Worm (Caenorhabditis elegans) whole organism, L1 larva: ENCODE results near the gene atgl-1.
A peak's percentile ranks its signal among the peaks of the same experiment; 100 is the strongest.

Experiments
- C04F5.9 ChIP-seq: sonication (generic microtip); optimal IDR thresholded peaks from 2 replicates; lab custom pipeline; 2016; ENCODE audit warnings: missing genetic modification characterization, missing compliant biosample characterization
- F16B12.6 ChIP-seq: fragments of 150-350 bp; optimal IDR thresholded peaks from 2 replicates; lab custom pipeline; 2014; ENCODE audit warnings: missing biosample characterization, missing genetic modification characterization
- blmp-1 ChIP-seq: fragments of 150-350 bp; optimal IDR thresholded peaks from 2 replicates; lab custom pipeline; 2014; ENCODE audit warnings: missing biosample characterization, missing genetic modification characterization
- ceh-63 ChIP-seq: fragments of 200-800 bp; sonication (Bioruptor generic); optimal IDR thresholded peaks from 2 replicates; lab custom pipeline; 2018; ENCODE audit warnings: mild to moderate bottlenecking, missing genetic modification characterization, missing compliant biosample characterization
- ceh-82 ChIP-seq, 3 experiments: fragments of 150-350 bp in 1 of 3; sonication (generic microtip) in 2 of 3; optimal IDR thresholded peaks; 2 replicates each; lab custom pipeline; 2014 to 2017; ENCODE audit warnings: missing biosample characterization in 3 of 3, missing genetic modification characterization in 3 of 3
- dpl-1 ChIP-seq, 3 experiments: fragments of 150-350 bp in 2 of 3; sonication (generic microtip) in 1 of 3; optimal IDR thresholded peaks; 2 replicates each; lab custom pipeline; 2014 to 2017; ENCODE audit warnings: missing biosample characterization in 3 of 3, missing genetic modification characterization in 3 of 3, missing genetic modification reagents in 3 of 3
- dsc-1 ChIP-seq: sonication (generic microtip); optimal IDR thresholded peaks from 2 replicates; lab custom pipeline; 2016; ENCODE audit warnings: mild to moderate bottlenecking, missing genetic modification characterization, missing compliant biosample characterization
- efl-1 ChIP-seq, 4 experiments: fragments of 150-350 bp; optimal IDR thresholded peaks in 3 of 4; peaks in 1 of 4; 1 replicate in 1 of 4; 2 replicates in 3 of 4; lab custom pipeline; 2014; ENCODE audit warnings: missing biosample characterization in 2 of 4, missing genetic modification characterization in 2 of 4, missing genetic modification reagents in 2 of 4
- efl-3 ChIP-seq: fragments of 200-800 bp; sonication (Bioruptor generic); optimal IDR thresholded peaks from 2 replicates; lab custom pipeline; 2018; ENCODE audit warnings: mild to moderate bottlenecking, missing genetic modification characterization, missing compliant biosample characterization
- elt-2 ChIP-seq: sonication (generic microtip); optimal IDR thresholded peaks from 2 replicates; lab custom pipeline; 2016; ENCODE audit warnings: missing genetic modification characterization, mild to moderate bottlenecking, inconsistent platforms, missing compliant biosample characterization, missing genetic modification reagents
- elt-3 ChIP-seq, 6 experiments: fragments of 150-350 bp in 1 of 6; sonication (generic microtip); optimal IDR thresholded peaks; 2 replicates each; lab custom pipeline; 2017 to 2018; ENCODE audit warnings: missing biosample characterization in 6 of 6, missing genetic modification characterization in 6 of 6, inconsistent platforms in 1 of 6
- fkh-10 ChIP-seq: sonication (generic microtip); optimal IDR thresholded peaks from 2 replicates; lab custom pipeline; 2017; ENCODE audit warnings: missing biosample characterization, missing genetic modification reagents, missing genetic modification characterization
- fkh-4 ChIP-seq: sonication (generic microtip); optimal IDR thresholded peaks from 2 replicates; lab custom pipeline; 2016; ENCODE audit warnings: missing compliant biosample characterization, missing genetic modification characterization, borderline replicate concordance
- grh-1 ChIP-seq: fragments of 200-800 bp; sonication (Bioruptor generic); IDR thresholded peaks from 2 replicates; pipeline ENCODE4 v1.3.6; 2022; ENCODE audit warnings: missing genetic modification reagents, missing genetic modification characterization, missing compliant biosample characterization
- hlh-4 ChIP-seq: sonication (generic microtip); optimal IDR thresholded peaks from 2 replicates; lab custom pipeline; 2016; ENCODE audit warnings: mild to moderate bottlenecking, missing genetic modification characterization, missing compliant biosample characterization
- hpl-2 ChIP-seq: fragments of 150-350 bp; optimal IDR thresholded peaks from 2 replicates; lab custom pipeline; 2014; ENCODE audit warnings: missing biosample characterization, missing genetic modification reagents, missing genetic modification characterization
- irx-1 ChIP-seq: sonication (generic microtip); optimal IDR thresholded peaks from 2 replicates; lab custom pipeline; 2016; ENCODE audit warnings: missing genetic modification characterization, missing compliant biosample characterization
- jun-1 ChIP-seq: fragments of 150-350 bp; optimal IDR thresholded peaks from 2 replicates; lab custom pipeline; 2014; ENCODE audit warnings: missing biosample characterization, missing genetic modification reagents, missing genetic modification characterization
- lin-13 ChIP-seq: fragments of 150-350 bp; optimal IDR thresholded peaks from 2 replicates; lab custom pipeline; 2014; ENCODE audit warnings: missing biosample characterization, missing genetic modification reagents, missing genetic modification characterization
- lin-14 ChIP-seq: fragments of 200-800 bp; sonication (Bioruptor generic); optimal IDR thresholded peaks from 2 replicates; lab custom pipeline; 2018; ENCODE audit warnings: mild to moderate bottlenecking, missing genetic modification characterization, moderate library complexity, missing compliant biosample characterization
- lin-35 ChIP-seq, 2 experiments: fragments of 150-350 bp; optimal IDR thresholded peaks; 2 replicates each; lab custom pipeline; 2014; ENCODE audit warnings: missing biosample characterization in 2 of 2, missing genetic modification characterization in 2 of 2, missing genetic modification reagents in 2 of 2
- lin-39 ChIP-seq: fragments of 150-350 bp; optimal IDR thresholded peaks from 2 replicates; lab custom pipeline; 2014; ENCODE audit warnings: missing biosample characterization, missing genetic modification reagents, missing genetic modification characterization
- lir-3 ChIP-seq: sonication (generic microtip); optimal IDR thresholded peaks from 2 replicates; lab custom pipeline; 2016; ENCODE audit warnings: mild to moderate bottlenecking, missing genetic modification characterization, moderate library complexity, missing compliant biosample characterization; ENCODE audit not compliant: poor library complexity
- lsy-2 ChIP-seq, 2 experiments: fragments of 150-350 bp; optimal IDR thresholded peaks; 2 replicates each; lab custom pipeline; 2014; ENCODE audit warnings: missing biosample characterization in 2 of 2, missing genetic modification characterization in 2 of 2
- mef-2 ChIP-seq: fragments of 150-350 bp; optimal IDR thresholded peaks from 2 replicates; lab custom pipeline; 2014; ENCODE audit warnings: missing biosample characterization, missing genetic modification characterization
- mep-1 ChIP-seq: fragments of 150-350 bp; optimal IDR thresholded peaks from 2 replicates; lab custom pipeline; 2014; ENCODE audit warnings: missing biosample characterization, missing genetic modification characterization
- nhr-11 ChIP-seq: fragments of 150-350 bp; optimal IDR thresholded peaks from 2 replicates; lab custom pipeline; 2014; ENCODE audit warnings: missing biosample characterization, missing genetic modification characterization
- nhr-12 ChIP-seq: sonication (generic microtip); optimal IDR thresholded peaks from 2 replicates; lab custom pipeline; 2017; ENCODE audit warnings: missing biosample characterization, missing genetic modification characterization
- nhr-19 ChIP-seq: fragments of 200-800 bp; sonication (Bioruptor generic); conservative IDR thresholded peaks from 2 replicates; pipeline ENCODE4 v1.3.6; 2022; ENCODE audit warnings: missing genetic modification characterization, missing compliant biosample characterization
- nhr-20 ChIP-seq: sonication (generic microtip); optimal IDR thresholded peaks from 2 replicates; lab custom pipeline; 2016; ENCODE audit warnings: mild to moderate bottlenecking, missing genetic modification characterization, missing compliant biosample characterization
- nhr-237 ChIP-seq: fragments of 150-350 bp; optimal IDR thresholded peaks from 2 replicates; lab custom pipeline; 2014; ENCODE audit warnings: missing biosample characterization, missing genetic modification characterization
- nhr-28 ChIP-seq: fragments of 150-350 bp; optimal IDR thresholded peaks from 2 replicates; lab custom pipeline; 2014; ENCODE audit warnings: missing biosample characterization, missing genetic modification characterization
- nhr-47 ChIP-seq: sonication (generic microtip); optimal IDR thresholded peaks from 2 replicates; lab custom pipeline; 2016; ENCODE audit warnings: mild to moderate bottlenecking, missing genetic modification characterization, moderate library complexity, missing compliant biosample characterization
- nhr-71 ChIP-seq: sonication (generic microtip); optimal IDR thresholded peaks from 2 replicates; lab custom pipeline; 2016; ENCODE audit warnings: mild to moderate bottlenecking, missing genetic modification characterization, moderate library complexity, missing compliant biosample characterization
- nhr-90 ChIP-seq: sonication (generic microtip); optimal IDR thresholded peaks from 2 replicates; lab custom pipeline; 2016; ENCODE audit warnings: mild to moderate bottlenecking, missing genetic modification characterization, missing compliant biosample characterization; ENCODE audit not compliant: poor library complexity
- pqm-1 ChIP-seq: sonication (generic microtip); optimal IDR thresholded peaks from 3 replicates; lab custom pipeline; 2017; ENCODE audit warnings: missing biosample characterization, missing genetic modification characterization
- skn-1 ChIP-seq: fragments of 150-350 bp; optimal IDR thresholded peaks from 2 replicates; lab custom pipeline; 2014; ENCODE audit warnings: missing biosample characterization, missing genetic modification characterization
- snu-23 ChIP-seq: sonication (generic microtip); optimal IDR thresholded peaks from 2 replicates; lab custom pipeline; 2016; ENCODE audit warnings: missing genetic modification characterization, missing compliant biosample characterization
- sox-4 ChIP-seq: sonication (generic microtip); optimal IDR thresholded peaks from 2 replicates; lab custom pipeline; 2016; ENCODE audit warnings: missing genetic modification characterization, missing compliant biosample characterization
- sptf-1 ChIP-seq: fragments of 150-350 bp; optimal IDR thresholded peaks from 2 replicates; lab custom pipeline; 2014; ENCODE audit warnings: missing biosample characterization, missing genetic modification characterization
- sup-37 ChIP-seq: fragments of 200-800 bp; sonication (Bioruptor generic); optimal IDR thresholded peaks from 2 replicates; lab custom pipeline; 2018; ENCODE audit warnings: mild to moderate bottlenecking, missing genetic modification characterization, missing compliant biosample characterization
- swsn-7 ChIP-seq: sonication (generic microtip); optimal IDR thresholded peaks from 2 replicates; lab custom pipeline; 2016; ENCODE audit warnings: missing genetic modification characterization, missing compliant biosample characterization
- unc-130 ChIP-seq: fragments of 150-350 bp; optimal IDR thresholded peaks from 2 replicates; lab custom pipeline; 2017; ENCODE audit warnings: missing biosample characterization, missing genetic modification characterization, inconsistent platforms
- unc-30 ChIP-seq: sonication (generic microtip); optimal IDR thresholded peaks from 2 replicates; lab custom pipeline; 2017; ENCODE audit warnings: missing biosample characterization, missing genetic modification characterization
- unc-86 ChIP-seq: sonication (generic microtip); optimal IDR thresholded peaks from 2 replicates; lab custom pipeline; 2016; ENCODE audit warnings: missing genetic modification characterization, missing compliant biosample characterization
- vab-15 ChIP-seq: sonication (generic microtip); optimal IDR thresholded peaks from 2 replicates; lab custom pipeline; 2017; ENCODE audit warnings: missing genotype, mild to moderate bottlenecking, missing genetic modification characterization, missing compliant biosample characterization
- xbp-1 ChIP-seq: sonication (generic microtip); optimal IDR thresholded peaks from 2 replicates; lab custom pipeline; 2016; ENCODE audit warnings: missing genetic modification characterization, missing compliant biosample characterization
- zag-1 ChIP-seq: fragments of 150-350 bp; optimal IDR thresholded peaks from 2 replicates; lab custom pipeline; 2014; ENCODE audit warnings: missing biosample characterization, missing genetic modification characterization
- ztf-4 ChIP-seq: fragments of 150-350 bp; optimal IDR thresholded peaks from 2 replicates; lab custom pipeline; 2014; ENCODE audit warnings: missing biosample characterization, missing genetic modification characterization

atgl-1 gene

DNA sequence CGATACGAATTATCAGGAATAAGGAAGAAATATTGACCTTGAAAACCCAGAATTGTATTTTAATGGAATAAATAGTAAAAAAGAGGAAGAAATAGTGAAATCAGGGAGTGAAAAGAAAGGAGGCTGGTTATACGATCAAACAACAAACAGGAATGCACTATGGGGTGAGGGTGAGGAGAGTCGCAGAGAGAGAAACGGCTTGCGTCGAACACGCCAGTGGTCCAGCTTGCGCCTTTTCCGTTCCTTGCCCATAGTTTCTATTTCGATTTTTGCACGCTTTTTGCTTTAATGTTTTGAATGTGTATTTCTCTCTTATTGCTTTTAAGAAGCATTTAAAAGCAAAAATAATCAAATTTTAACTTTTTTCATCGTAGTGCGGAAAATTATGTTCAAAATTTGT is 34.4 kb upstream of the atgl-1 start (continued):
- TF ChIP-seq lin-35 (GFP tag; optimal IDR thresholded peaks at IDR 0.05; lab: Kevin White, UChicago) (peak; percentile 84 to 89), xbp-1 (tag; lab: Kevin White, UChicago) (peak; percentile 65), lin-13 (peak; percentile 82), blmp-1 (tag; lab: Kevin White, UChicago) (peak; percentile 93), swsn-7 (peak; percentile 75), elt-3 (tag; optimal IDR thresholded peaks at IDR 0.05; lab: Kevin White, UChicago) (peak in 3 of 6 experiments; percentile 18 to 74 (median 60)), C04F5.9 (tag; lab: Kevin White, UChicago) (no peak), skn-1 (tag; lab: Kevin White, UChicago) (peak; percentile 82), lir-3 (tag; lab: Kevin White, UChicago) (peak; percentile 12), mef-2 (peak; percentile 7), jun-1 (tag; lab: Kevin White, UChicago) (peak; percentile 56), nhr-47 (tag; lab: Kevin White, UChicago) (peak; percentile 65), dpl-1 (GFP tag; optimal IDR thresholded peaks at IDR 0.05; lab: Kevin White, UChicago) (peak; percentile 73 to 79 (median 76)), snu-23 (GFP tag; lab: Kevin White, UChicago) (peak; percentile 86), unc-130 (tag; lab: Kevin White, UChicago) (no peak), nhr-237 (tag; lab: Kevin White, UChicago) (no peak), hpl-2 (GFP tag; lab: Kevin White, UChicago) (peak; percentile 49), lin-14 (GFP tag; lab: Kevin White, UChicago) (peak; percentile 92), ztf-4 (tag; lab: Kevin White, UChicago) (peak; percentile 66), fkh-4 (tag; lab: Kevin White, UChicago) (no peak), fkh-10 (GFP tag; lab: Kevin White, UChicago) (peak; percentile 18), nhr-19 (GFP tag; lab: Robert Waterston, UW) (peak; percentile 78), nhr-71 (peak; percentile 85), unc-86 (peak; percentile 52)

DNA sequence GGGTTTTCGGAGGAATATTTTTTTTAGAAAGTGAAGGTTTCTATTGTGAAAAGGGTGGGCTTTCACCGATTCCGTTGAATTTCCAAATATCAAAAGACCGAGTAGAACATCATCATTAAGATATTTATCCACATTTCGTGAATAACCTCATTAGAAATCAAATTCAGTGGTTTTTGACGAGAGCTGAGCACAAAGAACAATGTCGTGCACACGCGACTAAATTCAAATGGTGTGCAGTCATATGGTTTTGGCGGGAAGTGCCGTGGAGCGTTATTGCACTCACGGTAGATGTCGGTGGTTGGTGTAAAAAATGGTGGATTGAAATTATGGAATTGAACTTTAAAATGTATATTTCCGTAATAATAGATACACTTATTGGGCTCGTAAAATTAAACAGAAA is 33.4 kb upstream of the atgl-1 start:
- peak; percentile 29 to 54 for TF ChIP-seq lin-35 (GFP tag; optimal IDR thresholded peaks at IDR 0.05; lab: Kevin White, UChicago)
- no peak for TF ChIP-seq irx-1 (tag; lab: Kevin White, UChicago)
- no peak for TF ChIP-seq pqm-1 (tag; lab: Kevin White, UChicago)
- TF ChIP-seq vab-15 (tag; lab: Kevin White, UChicago), result no peak
- TF ChIP-seq unc-130 (tag; lab: Kevin White, UChicago), result no peak
- no peak for TF ChIP-seq lin-39 (tag; lab: Kevin White, UChicago)
- no peak for TF ChIP-seq sup-37 (GFP tag; lab: Kevin White, UChicago)
- TF ChIP-seq jun-1 (tag; lab: Kevin White, UChicago), result no peak
- TF ChIP-seq skn-1 (tag; lab: Kevin White, UChicago), result no peak
- TF ChIP-seq efl-3 (GFP tag; lab: Kevin White, UChicago), result no peak
- peak; percentile 38 to 75 for TF ChIP-seq efl-1 (optimal IDR thresholded peaks at IDR 0.05; lab: Kevin White, UChicago)
- peak; percentile 53 to 94 for TF ChIP-seq efl-1 (GFP tag; optimal IDR thresholded peaks at IDR 0.05 in 1 of 2; lab: Kevin White, UChicago)
- no peak for TF ChIP-seq sox-4 (tag; lab: Kevin White, UChicago)
- peak; percentile 20 to 76 (median 64) for TF ChIP-seq dpl-1 (GFP tag; optimal IDR thresholded peaks at IDR 0.05; lab: Kevin White, UChicago)
- TF ChIP-seq C04F5.9 (tag; lab: Kevin White, UChicago), result no peak
- no peak for TF ChIP-seq mep-1 (tag; lab: Kevin White, UChicago)
- TF ChIP-seq nhr-90 (tag; lab: Kevin White, UChicago), result no peak
- no peak for TF ChIP-seq nhr-20 (tag; lab: Kevin White, UChicago)
- no peak for TF ChIP-seq elt-2 (tag; lab: Kevin White, UChicago)
- no peak for TF ChIP-seq ceh-63 (GFP tag; lab: Kevin White, UChicago)
- TF ChIP-seq nhr-71, result peak; percentile 19
- TF ChIP-seq unc-30 (tag; lab: Kevin White, UChicago), result no peak
- no peak for TF ChIP-seq F16B12.6
- no peak for TF ChIP-seq nhr-28 (tag; lab: Kevin White, UChicago)
- TF ChIP-seq nhr-19 (GFP tag; lab: Robert Waterston, UW), result no peak
- TF ChIP-seq ztf-4 (tag; lab: Kevin White, UChicago), result no peak
- TF ChIP-seq sptf-1 (tag; lab: Kevin White, UChicago), result no peak
- no peak for TF ChIP-seq nhr-12 (tag; lab: Kevin White, UChicago)
- TF ChIP-seq zag-1, result no peak
- TF ChIP-seq lin-14 (GFP tag; lab: Kevin White, UChicago), result peak; percentile 16
- TF ChIP-seq hpl-2 (GFP tag; lab: Kevin White, UChicago), result no peak
- TF ChIP-seq elt-3 (tag; optimal IDR thresholded peaks at IDR 0.05; lab: Kevin White, UChicago), result no peak
- TF ChIP-seq blmp-1 (tag; lab: Kevin White, UChicago), result peak; percentile 60
- no peak for TF ChIP-seq hlh-4 (tag; lab: Kevin White, UChicago)
- no peak for TF ChIP-seq grh-1
- TF ChIP-seq ceh-82 (tag; optimal IDR thresholded peaks at IDR 0.05; lab: Kevin White, UChicago), result no peak
- TF ChIP-seq dsc-1 (tag; lab: Kevin White, UChicago), result no peak
- no peak for TF ChIP-seq nhr-11 (tag; lab: Kevin White, UChicago)
- TF ChIP-seq lsy-2 (tag; optimal IDR thresholded peaks at IDR 0.05; lab: Kevin White, UChicago), result peak in 1 of 2 experiments; percentile 31
- no peak for TF ChIP-seq nhr-47 (tag; lab: Kevin White, UChicago)
